Worm (Caenorhabditis elegans) whole organism, L4 larva: ENCODE data around the gene F35E8.6.

Experiments
- Y5F2A.4 ChIP-seq: fragments of 200-800 bp; sonication (Bioruptor generic); optimal IDR thresholded peaks from 2 replicates; lab custom pipeline; 2018; ENCODE audit warnings: mild to moderate bottlenecking, missing genetic modification characterization, missing compliant biosample characterization
- dpl-1 ChIP-seq: fragments of 150-350 bp; optimal IDR thresholded peaks from 2 replicates; lab custom pipeline; 2014; ENCODE audit warnings: missing biosample characterization, missing genetic modification reagents, missing genetic modification characterization
- lin-39 ChIP-seq: fragments of 150-350 bp; optimal IDR thresholded peaks from 2 replicates; lab custom pipeline; 2014; ENCODE audit warnings: missing biosample characterization, missing genetic modification reagents, missing genetic modification characterization
- mdl-1 ChIP-seq, 2 experiments: fragments of 150-350 bp in 1 of 2; sonication (generic microtip) in 1 of 2; optimal IDR thresholded peaks; 2 replicates each; lab custom pipeline; 2014 to 2017; ENCODE audit warnings: missing biosample characterization in 2 of 2, missing genetic modification characterization in 2 of 2
- nhr-111 ChIP-seq: fragments of 200-800 bp; sonication (Bioruptor generic); optimal IDR thresholded peaks from 2 replicates; lab custom pipeline; 2018; ENCODE audit warnings: mild to moderate bottlenecking, missing genetic modification characterization, missing compliant biosample characterization
- nhr-28 ChIP-seq: fragments of 150-350 bp; optimal IDR thresholded peaks from 2 replicates; lab custom pipeline; 2014; ENCODE audit warnings: missing biosample characterization, missing genetic modification characterization
- pha-4 ChIP-seq, 2 experiments: fragments of 150-350 bp in 1 of 2; fragments of 200-800 bp in 1 of 2; sonication (Bioruptor generic) in 1 of 2; IDR thresholded peaks in 1 of 2; optimal IDR thresholded peaks in 1 of 2; 2 replicates each; pipeline versions ENCODE4 v1.3.6 to Lab custom; 2014 to 2022; ENCODE audit warnings: missing genetic modification characterization in 2 of 2, missing genetic modification reagents in 2 of 2, missing biosample characterization in 1 of 2, missing compliant biosample characterization in 1 of 2
- snpc-4 ChIP-seq: fragments of 150-350 bp; optimal IDR thresholded peaks from 2 replicates; lab custom pipeline; 2014; ENCODE audit warnings: missing biosample characterization, missing genetic modification characterization
- tag-97 ChIP-seq: fragments of 200-800 bp; sonication (Bioruptor generic); IDR thresholded peaks from 2 replicates; pipeline ENCODE4 v1.3.6; 2022; ENCODE audit warnings: missing genetic modification characterization, missing compliant biosample characterization
- zag-1 ChIP-seq: fragments of 150-350 bp; optimal IDR thresholded peaks from 2 replicates; lab custom pipeline; 2014; ENCODE audit warnings: missing biosample characterization, missing genetic modification characterization

DNA sequence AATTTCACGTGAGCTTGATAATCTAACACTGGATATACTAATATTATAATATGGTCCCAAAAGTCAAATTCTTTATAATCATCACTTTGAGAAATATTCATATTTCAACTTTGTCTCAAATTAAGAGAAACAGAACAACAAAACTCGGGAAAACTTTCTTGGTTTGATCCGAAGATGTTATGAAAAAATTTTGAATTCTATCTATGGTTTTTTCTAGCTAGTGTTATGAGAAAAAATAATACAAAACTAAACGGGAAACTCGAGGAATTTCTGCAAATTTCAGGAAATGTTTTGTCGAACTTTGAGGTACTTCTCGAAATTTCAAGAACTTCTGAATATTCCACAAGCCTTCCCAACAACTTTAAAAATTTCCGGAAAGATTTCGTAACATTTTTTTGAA lies 39.0 kb downstream of the F35E8.6 start, which contains the start of gene srw-59:
- TF ChIP-seq Y5F2A.4, result no peak
- no peak for TF ChIP-seq mdl-1 (tag; optimal IDR thresholded peaks at IDR 0.05; lab: Kevin White, UChicago)
- no peak for TF ChIP-seq pha-4 (GFP tag; IDR thresholded peaks at IDR 0.05; lab: Robert Waterston, UW)
- no peak for TF ChIP-seq pha-4 (tag; optimal IDR thresholded peaks at IDR 0.05; lab: Kevin White, UChicago)
- no peak for TF ChIP-seq tag-97 (GFP tag; lab: Robert Waterston, UW)
- TF ChIP-seq dpl-1 (GFP tag; lab: Kevin White, UChicago), result no peak
- no peak for TF ChIP-seq nhr-28 (tag; lab: Kevin White, UChicago)
- no peak for TF ChIP-seq lin-39 (tag; lab: Kevin White, UChicago)
- no peak for TF ChIP-seq snpc-4
- TF ChIP-seq nhr-111 (GFP tag; lab: Kevin White, UChicago), result no peak
- TF ChIP-seq zag-1 (tag; lab: Kevin White, UChicago), result no peak
